Worm (Caenorhabditis elegans) whole organism, late embryonic: ENCODE data around the gene srh-46.

Experiments used
- C38D4.7 ChIP-seq: fragments of 200-800 bp; sonication (Bioruptor generic); optimal IDR thresholded peaks from 2 replicates; lab custom pipeline; 2018; ENCODE audit warnings: mild to moderate bottlenecking, missing genetic modification characterization, moderate library complexity, missing compliant biosample characterization
- F13H6.1 ChIP-seq: sonication (generic microtip); optimal IDR thresholded peaks from 2 replicates; lab custom pipeline; 2016; ENCODE audit warnings: missing genetic modification characterization, missing compliant biosample characterization
- K09A11.1 ChIP-seq: sonication (generic microtip); optimal IDR thresholded peaks from 2 replicates; lab custom pipeline; 2017; ENCODE audit warnings: antibody characterized with exemption, mild to moderate bottlenecking, missing genetic modification characterization, missing compliant biosample characterization; ENCODE audit not compliant: insufficient read depth
- Y22D7AL.16 ChIP-seq: sonication (generic microtip); optimal IDR thresholded peaks from 2 replicates; lab custom pipeline; 2016; ENCODE audit warnings: missing genetic modification characterization, missing compliant biosample characterization
- ama-1 ChIP-seq: fragments of 150-350 bp; optimal IDR thresholded peaks from 2 replicates; lab custom pipeline; 2014
- ceh-18 ChIP-seq: sonication (generic microtip); optimal IDR thresholded peaks from 2 replicates; lab custom pipeline; 2016; ENCODE audit warnings: missing genetic modification characterization, missing compliant biosample characterization
- ceh-19 ChIP-seq: fragments of 200-800 bp; sonication (Bioruptor generic); optimal IDR thresholded peaks from 2 replicates; lab custom pipeline; 2018; ENCODE audit warnings: mild to moderate bottlenecking, missing genetic modification characterization, missing compliant biosample characterization
- ceh-31 ChIP-seq: sonication (generic microtip); optimal IDR thresholded peaks from 2 replicates; lab custom pipeline; 2016; ENCODE audit warnings: missing genetic modification characterization, missing compliant biosample characterization
- ceh-34 ChIP-seq: sonication (generic microtip); optimal IDR thresholded peaks from 2 replicates; lab custom pipeline; 2016; ENCODE audit warnings: mild to moderate bottlenecking, missing genetic modification characterization, missing compliant biosample characterization
- ceh-45 ChIP-seq: fragments of 200-800 bp; sonication (Bioruptor generic); IDR thresholded peaks from 2 replicates; pipeline ENCODE4 v1.3.6; 2022; ENCODE audit warnings: missing genetic modification reagents, missing genetic modification characterization, missing compliant biosample characterization
- che-1 ChIP-seq: sonication (generic microtip); optimal IDR thresholded peaks from 2 replicates; lab custom pipeline; 2016; ENCODE audit warnings: mild to moderate bottlenecking, missing genetic modification characterization, missing compliant biosample characterization
- elt-2 ChIP-seq: sonication (generic microtip); optimal IDR thresholded peaks from 2 replicates; lab custom pipeline; 2016; ENCODE audit warnings: missing genetic modification reagents, missing genetic modification characterization, missing compliant biosample characterization
- elt-4 ChIP-seq: sonication (generic microtip); optimal IDR thresholded peaks from 2 replicates; lab custom pipeline; 2016; ENCODE audit warnings: missing genetic modification characterization, missing compliant biosample characterization
- fax-1 ChIP-seq: sonication (generic microtip); optimal IDR thresholded peaks from 2 replicates; lab custom pipeline; 2016; ENCODE audit warnings: missing genotype, missing genetic modification characterization, missing compliant biosample characterization
- fkh-10 ChIP-seq: fragments of 150-350 bp; optimal IDR thresholded peaks from 2 replicates; lab custom pipeline; 2014; ENCODE audit warnings: missing biosample characterization, missing genetic modification reagents, missing genetic modification characterization
- fkh-6 ChIP-seq: sonication (generic microtip); optimal IDR thresholded peaks from 2 replicates; lab custom pipeline; 2016; ENCODE audit warnings: missing genetic modification characterization, missing compliant biosample characterization
- gmeb-2 ChIP-seq: sonication (generic microtip); optimal IDR thresholded peaks from 2 replicates; lab custom pipeline; 2016; ENCODE audit warnings: missing genetic modification characterization, inconsistent platforms, missing compliant biosample characterization
- hlh-15 ChIP-seq: sonication (generic microtip); optimal IDR thresholded peaks from 2 replicates; lab custom pipeline; 2016; ENCODE audit warnings: missing genetic modification characterization, missing compliant biosample characterization
- hlh-6 ChIP-seq: sonication (generic microtip); optimal IDR thresholded peaks from 2 replicates; lab custom pipeline; 2016; ENCODE audit warnings: missing genotype, missing genetic modification characterization, missing compliant biosample characterization
- lin-11 ChIP-seq: fragments of 200-800 bp; sonication (Bioruptor generic); optimal IDR thresholded peaks from 2 replicates; lab custom pipeline; 2018; ENCODE audit warnings: mild to moderate bottlenecking, missing genetic modification characterization, missing compliant biosample characterization
- madf-2 ChIP-seq: sonication (generic microtip); optimal IDR thresholded peaks from 2 replicates; lab custom pipeline; 2017; ENCODE audit warnings: missing genetic modification characterization, missing compliant biosample characterization
- mec-3 ChIP-seq: sonication (generic microtip); optimal IDR thresholded peaks from 2 replicates; lab custom pipeline; 2016; ENCODE audit warnings: borderline replicate concordance, missing genetic modification characterization, missing compliant biosample characterization
- nfya-1 ChIP-seq: sonication (generic microtip); optimal IDR thresholded peaks from 2 replicates; lab custom pipeline; 2017; ENCODE audit warnings: missing genetic modification characterization, mild to moderate bottlenecking, missing compliant biosample characterization, antibody characterized with exemption, moderate library complexity
- nhr-11 ChIP-seq: fragments of 150-350 bp; optimal IDR thresholded peaks from 2 replicates; lab custom pipeline; 2014; ENCODE audit warnings: missing biosample characterization, missing genetic modification characterization
- pag-3 ChIP-seq: sonication (generic microtip); optimal IDR thresholded peaks from 2 replicates; lab custom pipeline; 2016; ENCODE audit warnings: missing compliant biosample characterization, missing genetic modification characterization, borderline replicate concordance
- pat-9 ChIP-seq: fragments of 200-800 bp; sonication (Bioruptor generic); optimal IDR thresholded peaks from 2 replicates; lab custom pipeline; 2018; ENCODE audit warnings: mild to moderate bottlenecking, missing genetic modification characterization, moderate library complexity, missing compliant biosample characterization
- pax-1 ChIP-seq: fragments of 150-350 bp; optimal IDR thresholded peaks from 2 replicates; lab custom pipeline; 2014; ENCODE audit warnings: missing biosample characterization, missing genetic modification characterization
- pros-1 ChIP-seq: fragments of 150-350 bp; optimal IDR thresholded peaks from 2 replicates; lab custom pipeline; 2014; ENCODE audit warnings: missing biosample characterization, missing genetic modification reagents, missing genetic modification characterization
- rnt-1 ChIP-seq: sonication (generic microtip); optimal IDR thresholded peaks from 2 replicates; lab custom pipeline; 2016; ENCODE audit warnings: missing genetic modification characterization, missing compliant biosample characterization
- sox-2 ChIP-seq: fragments of 200-800 bp; sonication (Bioruptor generic); IDR thresholded peaks from 2 replicates; pipeline ENCODE4 v1.3.6; 2022; ENCODE audit warnings: missing genetic modification reagents, missing genetic modification characterization, missing compliant biosample characterization
- sox-4 ChIP-seq: sonication (generic microtip); optimal IDR thresholded peaks from 2 replicates; lab custom pipeline; 2017; ENCODE audit warnings: mild to moderate bottlenecking, missing genetic modification characterization, inconsistent platforms, missing compliant biosample characterization
- syd-9 ChIP-seq: sonication (generic microtip); optimal IDR thresholded peaks from 2 replicates; lab custom pipeline; 2016; ENCODE audit warnings: mild to moderate bottlenecking, missing genetic modification characterization, moderate library complexity, missing compliant biosample characterization
- tbx-7 ChIP-seq: sonication (generic microtip); optimal IDR thresholded peaks from 2 replicates; lab custom pipeline; 2016; ENCODE audit warnings: missing genotype, missing genetic modification characterization, missing compliant biosample characterization
- ttx-3 ChIP-seq: sonication (generic microtip); optimal IDR thresholded peaks from 2 replicates; lab custom pipeline; 2016; ENCODE audit warnings: missing genetic modification reagents, missing genetic modification characterization, missing compliant biosample characterization
- unc-55 ChIP-seq: sonication (generic microtip); optimal IDR thresholded peaks from 2 replicates; lab custom pipeline; 2017; ENCODE audit warnings: missing biosample characterization, missing genetic modification reagents, missing genetic modification characterization
- unc-86 ChIP-seq: sonication (generic microtip); optimal IDR thresholded peaks from 2 replicates; lab custom pipeline; 2016; ENCODE audit warnings: missing genetic modification characterization, missing compliant biosample characterization
- zip-5 ChIP-seq: sonication (generic microtip); optimal IDR thresholded peaks from 2 replicates; lab custom pipeline; 2016; ENCODE audit warnings: missing genetic modification characterization, missing compliant biosample characterization

srh-46 gene

DNA sequence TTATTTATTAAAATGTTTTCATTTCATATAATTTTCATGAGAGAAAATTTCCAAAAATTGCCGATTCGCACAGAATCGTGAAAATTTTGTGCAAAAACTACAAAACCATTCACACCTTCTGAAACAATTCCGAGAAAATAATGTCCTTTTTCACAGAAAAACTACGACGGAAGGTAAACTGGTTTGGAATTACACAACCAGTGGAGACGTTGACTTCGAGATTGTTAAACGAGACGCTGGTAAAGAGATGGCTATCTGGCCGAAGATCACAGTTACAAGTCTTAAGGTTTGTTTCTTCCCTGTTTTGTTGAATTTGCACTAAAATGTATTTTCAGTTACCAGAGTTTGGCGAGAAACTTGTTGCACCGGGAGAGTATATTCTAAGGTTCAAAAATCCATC is 10.2 kb upstream of the srh-46 start:
- TF ChIP-seq sox-4 (tag; lab: Kevin White, UChicago), result no peak
- no peak for TF ChIP-seq sox-2
- TF ChIP-seq ama-1, result no peak
- no peak for TF ChIP-seq zip-5
- TF ChIP-seq fkh-10 (GFP tag; lab: Kevin White, UChicago), result no peak
- no peak for TF ChIP-seq ceh-19

DNA sequence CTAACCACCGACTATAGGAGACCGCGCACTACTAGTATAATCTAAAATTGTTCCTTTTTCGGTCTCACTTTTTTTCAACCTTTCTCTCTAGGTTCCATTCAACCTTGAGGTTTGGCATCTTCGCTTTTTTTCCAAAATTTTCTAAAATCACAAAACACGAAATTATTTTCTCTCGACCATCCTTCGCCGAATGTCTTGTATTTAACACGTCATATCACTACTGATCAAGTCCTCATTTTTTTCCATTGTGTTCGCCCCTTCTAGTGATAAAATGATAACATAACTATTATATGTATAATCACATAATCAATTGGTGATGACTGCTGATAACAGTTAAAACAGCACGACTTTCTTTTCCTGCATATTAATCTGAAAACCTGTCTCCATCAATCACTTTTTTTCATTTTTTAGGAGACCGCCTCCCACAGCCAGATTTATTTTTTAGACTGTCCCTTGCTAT is 8.4 kb upstream of the srh-46 start, which contains the start of gene T03F7.7:
Gene T03F7.7, plus strand, starts transcription at position 410 of the 460 bp plus-strand sequence.
- TF ChIP-seq ceh-34 (tag; lab: Kevin White, UChicago), result no peak
- peak; percentile 95 for TF ChIP-seq elt-2
- TF ChIP-seq, all 69 proteins: peak for 1

- TF ChIP-seq hlh-15 (no peak), ama-1 (no peak), madf-2 (no peak), pat-9 (tag; lab: Kevin White, UChicago) (peak; percentile 19), tbx-7 (tag; lab: Kevin White, UChicago) (no peak), ceh-34 (tag; lab: Kevin White, UChicago) (peak; percentile 6), hlh-6 (tag; lab: Kevin White, UChicago) (peak; percentile 15), gmeb-2 (tag; lab: Kevin White, UChicago) (no peak), C38D4.7 (no peak), ceh-18 (tag; lab: Kevin White, UChicago) (peak; percentile 85), rnt-1 (tag; lab: Kevin White, UChicago) (peak; percentile 66), unc-55 (peak; percentile 55), nfya-1 (tag; lab: Kevin White, UChicago) (peak; percentile 59), F13H6.1 (no peak), pag-3 (tag; lab: Kevin White, UChicago) (no peak), elt-4 (no peak)
These were observed 6.2 kb upstream of the srh-46 start for ce11 chrV:11308915-11309314.

DNA sequence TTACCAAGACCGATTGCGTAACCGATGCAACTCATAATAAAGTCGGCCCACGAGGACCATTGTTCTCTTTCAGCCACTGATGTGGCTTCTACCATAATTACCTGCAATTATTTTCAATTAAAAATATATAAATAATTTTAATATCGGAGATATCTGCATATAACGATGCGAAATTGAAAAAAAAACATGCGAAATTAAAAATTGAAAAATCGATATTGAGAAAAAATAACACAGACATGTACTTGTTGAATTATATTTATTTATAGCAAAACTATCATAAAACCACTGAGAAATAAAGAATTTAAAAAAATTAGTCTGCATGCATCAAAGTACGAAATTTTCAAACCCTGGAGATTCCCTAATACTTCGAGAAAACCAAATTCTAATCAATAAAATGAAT is 5.7 kb upstream of the srh-46 start, which contains the start of gene snf-11:
Gene snf-11, minus strand, starts transcription at position 101 of the 400 bp plus-strand sequence.
- TF ChIP-seq fkh-6 (tag; lab: Kevin White, UChicago) (no peak), pros-1 (no peak), syd-9 (tag; lab: Kevin White, UChicago) (no peak)

ce11 chrV:11307781-11308180 is 5.1 kb upstream of the srh-46 start:
- TF ChIP-seq ceh-18 (tag; lab: Kevin White, UChicago) (peak; percentile 83), sox-2 (no peak), unc-86 (tag; lab: Kevin White, UChicago) (no peak), nhr-11 (no peak), rnt-1 (tag; lab: Kevin White, UChicago) (peak; percentile 75), syd-9 (tag; lab: Kevin White, UChicago) (no peak), Y22D7AL.16 (tag; lab: Kevin White, UChicago) (no peak), unc-55 (peak; percentile 95), hlh-6 (tag; lab: Kevin White, UChicago) (no peak), ceh-31 (tag; lab: Kevin White, UChicago) (no peak), lin-11 (tag; lab: Kevin White, UChicago) (no peak), hlh-15 (no peak), nfya-1 (tag; lab: Kevin White, UChicago) (peak; percentile 6)

DNA sequence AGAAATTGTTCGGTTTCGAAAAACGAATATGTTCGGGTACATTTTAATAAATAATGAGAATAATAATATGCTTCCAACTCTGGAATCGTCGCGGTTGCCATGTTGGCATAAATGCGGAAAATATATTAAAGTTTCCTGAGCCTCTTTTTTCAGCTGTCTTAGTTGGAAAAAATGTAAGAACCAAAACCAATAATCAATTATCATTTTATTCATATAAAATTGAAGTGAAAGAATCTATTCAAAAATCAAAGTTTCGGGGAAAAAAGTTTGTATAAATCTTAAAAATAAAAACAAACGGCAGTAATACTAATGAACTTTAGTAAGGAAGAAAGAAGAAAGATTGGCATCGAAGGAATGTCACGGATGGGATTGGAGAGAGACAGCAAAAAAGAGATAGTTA is 2.2 kb upstream of the srh-46 start, which contains the start of gene srh-45:
Gene srh-45, minus strand, starts transcription at position 101 of the 400 bp plus-strand sequence.
- no peak for TF ChIP-seq pros-1
- TF ChIP-seq fax-1 (tag; lab: Kevin White, UChicago), result no peak
- TF ChIP-seq ceh-45 (GFP tag; lab: Robert Waterston, UW), result no peak
- no peak for TF ChIP-seq pax-1 (tag; lab: Kevin White, UChicago)
- no peak for TF ChIP-seq madf-2
- no peak for TF ChIP-seq mec-3 (tag; lab: Kevin White, UChicago)
- no peak for TF ChIP-seq hlh-6 (tag; lab: Kevin White, UChicago)
- TF ChIP-seq ttx-3 (tag; lab: Kevin White, UChicago), result no peak
- TF ChIP-seq unc-55, result no peak
- TF ChIP-seq ceh-34 (tag; lab: Kevin White, UChicago), result no peak
- TF ChIP-seq K09A11.1 (tag; lab: Kevin White, UChicago), result no peak
- no peak for TF ChIP-seq ama-1
- no peak for TF ChIP-seq che-1 (tag; lab: Kevin White, UChicago)
